Worm (Caenorhabditis elegans) whole organism, L3 larva: Measurements from ENCODE around the gene F17C8.7.

ENCODE experiments used
- R02D3.7 ChIP-seq: fragments of 150-350 bp; optimal IDR thresholded peaks from 2 replicates; lab custom pipeline; 2014; ENCODE audit warnings: missing biosample characterization, missing genetic modification characterization
- ZK546.5 ChIP-seq: sonication (generic microtip); optimal IDR thresholded peaks from 2 replicates; lab custom pipeline; 2017; ENCODE audit warnings: missing biosample characterization, missing genetic modification characterization
- aly-2 ChIP-seq: fragments of 150-350 bp; optimal IDR thresholded peaks from 2 replicates; lab custom pipeline; 2014; ENCODE audit warnings: missing biosample characterization, missing genetic modification characterization
- ama-1 ChIP-seq: fragments of 150-350 bp; optimal IDR thresholded peaks from 2 replicates; lab custom pipeline; 2018
- ceh-16 ChIP-seq: sonication (generic microtip); optimal IDR thresholded peaks from 2 replicates; lab custom pipeline; 2017; ENCODE audit warnings: missing biosample characterization, missing genetic modification characterization
- ceh-28 ChIP-seq: fragments of 150-350 bp; optimal IDR thresholded peaks from 2 replicates; lab custom pipeline; 2014; ENCODE audit warnings: missing biosample characterization, missing genetic modification reagents, missing genetic modification characterization
- ceh-82 ChIP-seq: fragments of 150-350 bp; optimal IDR thresholded peaks from 2 replicates; lab custom pipeline; 2014; ENCODE audit warnings: missing biosample characterization, missing genetic modification characterization
- ceh-9 ChIP-seq: sonication (generic microtip); optimal IDR thresholded peaks from 2 replicates; lab custom pipeline; 2018; ENCODE audit warnings: missing biosample characterization, missing genetic modification characterization
- daf-12 ChIP-seq: fragments of 150-350 bp; optimal IDR thresholded peaks from 2 replicates; lab custom pipeline; 2014; ENCODE audit warnings: missing biosample characterization, missing genetic modification reagents, missing genetic modification characterization
- egl-27 ChIP-seq: sonication (generic microtip); optimal IDR thresholded peaks from 4 replicates; lab custom pipeline; 2017; ENCODE audit warnings: missing biosample characterization, missing genetic modification reagents, missing genetic modification characterization
- egl-5 ChIP-seq: fragments of 150-350 bp; optimal IDR thresholded peaks from 2 replicates; lab custom pipeline; 2017; ENCODE audit warnings: missing biosample characterization, missing genetic modification reagents, missing genetic modification characterization, inconsistent platforms
- elt-1 ChIP-seq: fragments of 150-350 bp; optimal IDR thresholded peaks from 2 replicates; lab custom pipeline; 2014; ENCODE audit warnings: missing biosample characterization, missing genetic modification characterization
- elt-2 ChIP-seq: sonication (generic microtip); optimal IDR thresholded peaks from 2 replicates; lab custom pipeline; 2016; ENCODE audit warnings: missing genetic modification reagents, mild to moderate bottlenecking, missing genetic modification characterization, missing compliant biosample characterization
- elt-3 ChIP-seq, 3 experiments: fragments of 150-350 bp in 1 of 3; sonication (generic microtip) in 2 of 3; optimal IDR thresholded peaks; 2 replicates in 2 of 3; 4 replicates in 1 of 3; lab custom pipeline; 2014 to 2017; ENCODE audit warnings: missing biosample characterization in 3 of 3, missing genetic modification characterization in 3 of 3
- eor-1 ChIP-seq, 2 experiments: fragments of 150-350 bp; optimal IDR thresholded peaks; 2 replicates each; lab custom pipeline; 2014 to 2018; ENCODE audit warnings: missing biosample characterization in 2 of 2, missing genetic modification characterization in 2 of 2
- fkh-10 ChIP-seq: sonication (generic microtip); optimal IDR thresholded peaks from 2 replicates; lab custom pipeline; 2017; ENCODE audit warnings: missing biosample characterization, missing genetic modification reagents, missing genetic modification characterization
- fkh-2 ChIP-seq: fragments of 150-350 bp; optimal IDR thresholded peaks from 2 replicates; lab custom pipeline; 2014; ENCODE audit warnings: missing biosample characterization, missing genetic modification reagents, missing genetic modification characterization
- fos-1 ChIP-seq: fragments of 150-350 bp; optimal IDR thresholded peaks from 2 replicates; lab custom pipeline; 2014; ENCODE audit warnings: missing biosample characterization, missing genetic modification characterization
- hmg-11 ChIP-seq: sonication (generic microtip); optimal IDR thresholded peaks from 2 replicates; lab custom pipeline; 2016; ENCODE audit warnings: missing genetic modification characterization, missing compliant biosample characterization
- jun-1 ChIP-seq: fragments of 150-350 bp; optimal IDR thresholded peaks from 2 replicates; lab custom pipeline; 2014; ENCODE audit warnings: missing biosample characterization, missing genetic modification reagents, missing genetic modification characterization
- lin-15B ChIP-seq: fragments of 150-350 bp; optimal IDR thresholded peaks from 2 replicates; lab custom pipeline; 2014; ENCODE audit warnings: missing biosample characterization, missing genetic modification characterization
- lin-39 ChIP-seq: fragments of 150-350 bp; optimal IDR thresholded peaks from 2 replicates; lab custom pipeline; 2018; ENCODE audit warnings: missing biosample characterization, missing genetic modification reagents, missing genetic modification characterization
- lsy-12 ChIP-seq: sonication (generic microtip); optimal IDR thresholded peaks from 2 replicates; lab custom pipeline; 2016; ENCODE audit warnings: mild to moderate bottlenecking, missing genetic modification characterization, missing compliant biosample characterization
- mdl-1 ChIP-seq: fragments of 150-350 bp; optimal IDR thresholded peaks from 2 replicates; lab custom pipeline; 2014; ENCODE audit warnings: missing biosample characterization, missing genetic modification characterization
- mml-1 ChIP-seq: fragments of 150-350 bp; sonication (generic microtip); optimal IDR thresholded peaks from 3 replicates; lab custom pipeline; 2014; ENCODE audit warnings: missing biosample characterization, missing genetic modification characterization
- nfya-1 ChIP-seq: sonication (generic microtip); optimal IDR thresholded peaks from 2 replicates; lab custom pipeline; 2017; ENCODE audit warnings: missing genetic modification characterization, mild to moderate bottlenecking, missing compliant biosample characterization, antibody characterized with exemption, moderate library complexity; ENCODE audit not compliant: insufficient read depth
- nhr-11 ChIP-seq: fragments of 150-350 bp; optimal IDR thresholded peaks from 2 replicates; lab custom pipeline; 2014; ENCODE audit warnings: missing biosample characterization, missing genetic modification characterization
- nhr-12 ChIP-seq: fragments of 150-350 bp; optimal IDR thresholded peaks from 2 replicates; lab custom pipeline; 2014; ENCODE audit warnings: missing biosample characterization, missing genetic modification characterization
- nhr-23 ChIP-seq: fragments of 150-350 bp; optimal IDR thresholded peaks from 2 replicates; lab custom pipeline; 2014; ENCODE audit warnings: missing biosample characterization, missing genetic modification reagents, missing genetic modification characterization
- nhr-237 ChIP-seq: fragments of 150-350 bp; optimal IDR thresholded peaks from 2 replicates; lab custom pipeline; 2014; ENCODE audit warnings: missing biosample characterization, missing genetic modification characterization
- nhr-25 ChIP-seq: sonication (generic microtip); optimal IDR thresholded peaks from 2 replicates; lab custom pipeline; 2017; ENCODE audit warnings: missing biosample characterization, missing genetic modification characterization
- nhr-28 ChIP-seq: fragments of 150-350 bp; optimal IDR thresholded peaks from 2 replicates; lab custom pipeline; 2014; ENCODE audit warnings: missing biosample characterization, missing genetic modification characterization
- nhr-43 ChIP-seq: sonication (generic microtip); optimal IDR thresholded peaks from 2 replicates; lab custom pipeline; 2016; ENCODE audit warnings: mild to moderate bottlenecking, missing genetic modification characterization, missing compliant biosample characterization; ENCODE audit not compliant: poor library complexity, severe bottlenecking
- nhr-67 ChIP-seq: fragments of 150-350 bp; optimal IDR thresholded peaks from 2 replicates; lab custom pipeline; 2014; ENCODE audit warnings: missing biosample characterization, missing genetic modification characterization
- nhr-76 ChIP-seq: fragments of 150-350 bp; sonication (generic microtip); optimal IDR thresholded peaks from 5 replicates; lab custom pipeline; 2014; ENCODE audit warnings: missing biosample characterization, missing genetic modification characterization
- nhr-77 ChIP-seq: fragments of 150-350 bp; optimal IDR thresholded peaks from 2 replicates; lab custom pipeline; 2014; ENCODE audit warnings: missing biosample characterization, missing genetic modification characterization
- pha-4 ChIP-seq: fragments of 150-350 bp; optimal IDR thresholded peaks from 2 replicates; lab custom pipeline; 2014; ENCODE audit warnings: missing biosample characterization, missing genetic modification reagents, missing genetic modification characterization
- pqm-1 ChIP-seq: fragments of 150-350 bp; optimal IDR thresholded peaks from 2 replicates; lab custom pipeline; 2017; ENCODE audit warnings: missing biosample characterization, missing genetic modification characterization, inconsistent platforms
- sea-2 ChIP-seq: fragments of 150-350 bp; sonication (generic microtip); optimal IDR thresholded peaks from 4 replicates; lab custom pipeline; 2014; ENCODE audit warnings: missing biosample characterization, missing genetic modification reagents, missing genetic modification characterization
- skn-1 ChIP-seq: fragments of 150-350 bp; optimal IDR thresholded peaks from 2 replicates; lab custom pipeline; 2014; ENCODE audit warnings: missing biosample characterization, missing genetic modification characterization
- snpc-4 ChIP-seq: fragments of 150-350 bp; optimal IDR thresholded peaks from 2 replicates; lab custom pipeline; 2014; ENCODE audit warnings: missing biosample characterization, missing genetic modification characterization
- tbx-2 ChIP-seq: sonication (generic microtip); optimal IDR thresholded peaks from 2 replicates; lab custom pipeline; 2016; ENCODE audit warnings: mild to moderate bottlenecking, missing genetic modification characterization, missing compliant biosample characterization
- unc-39 ChIP-seq: sonication (generic microtip); optimal IDR thresholded peaks from 4 replicates; lab custom pipeline; 2017; ENCODE audit warnings: missing biosample characterization, missing genetic modification characterization
- unc-62 ChIP-seq: fragments of 150-350 bp; sonication (generic microtip); optimal IDR thresholded peaks from 4 replicates; lab custom pipeline; 2014; ENCODE audit warnings: missing biosample characterization, missing genetic modification reagents, missing genetic modification characterization
- zag-1 ChIP-seq: fragments of 150-350 bp; optimal IDR thresholded peaks from 2 replicates; lab custom pipeline; 2014; ENCODE audit warnings: missing biosample characterization, missing genetic modification characterization
- ztf-11 ChIP-seq: fragments of 150-350 bp; optimal IDR thresholded peaks from 2 replicates; lab custom pipeline; 2014; ENCODE audit warnings: missing biosample characterization, missing genetic modification characterization
- ztf-4 ChIP-seq: fragments of 150-350 bp; optimal IDR thresholded peaks from 2 replicates; lab custom pipeline; 2014; ENCODE audit warnings: missing biosample characterization, missing genetic modification characterization

The F17C8.7 gene

DNA sequence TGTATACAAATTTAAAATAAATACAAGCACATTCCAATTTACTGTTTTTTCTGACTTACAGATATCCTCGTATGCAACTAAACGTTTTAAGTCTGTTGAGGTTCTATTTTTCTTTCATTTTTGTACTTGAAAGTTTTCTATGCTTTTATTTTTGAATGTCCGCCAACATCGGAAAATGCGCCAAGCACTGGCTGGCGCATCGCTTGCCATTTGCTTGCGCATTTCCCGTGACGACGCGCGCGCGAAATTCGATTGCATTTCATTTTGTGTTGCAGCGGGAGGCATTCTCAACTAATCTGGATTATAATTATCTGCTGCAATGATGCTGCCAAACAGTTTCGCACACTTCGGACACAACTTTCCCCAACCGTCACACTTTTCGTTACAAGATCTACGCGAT, 21.4 kb downstream of the F17C8.7 start, which contains the start of gene fbxl-2:
Gene fbxl-2, plus strand, starts transcription at position 278 of the 400 bp plus-strand sequence.
- peak; percentile 96 for TF ChIP-seq egl-5
- no peak for TF ChIP-seq egl-27 (tag; lab: Kevin White, UChicago)
- TF ChIP-seq tbx-2 (tag; lab: Kevin White, UChicago), result peak; percentile 91
- TF ChIP-seq nhr-25 (tag; lab: Kevin White, UChicago), result peak; percentile 99
- TF ChIP-seq jun-1 (tag; lab: Kevin White, UChicago), result peak; percentile 89
- TF ChIP-seq nhr-43 (tag; lab: Kevin White, UChicago), result peak; percentile 96
- no peak for TF ChIP-seq nhr-237 (tag; lab: Kevin White, UChicago)
- peak; percentile 91 for TF ChIP-seq snpc-4 (tag; lab: Kevin White, UChicago)
- TF ChIP-seq mdl-1 (tag; lab: Kevin White, UChicago), result no peak
- TF ChIP-seq nhr-12 (tag; lab: Kevin White, UChicago), result no peak
- peak; percentile 67 for TF ChIP-seq fos-1 (tag; lab: Kevin White, UChicago)
- TF ChIP-seq nhr-23 (tag; lab: Kevin White, UChicago), result peak; percentile 96
- peak; percentile 83 for TF ChIP-seq hmg-11 (tag; lab: Kevin White, UChicago)
- peak in 2 of 3 experiments; percentile 60 to 70 for TF ChIP-seq elt-3 (tag; optimal IDR thresholded peaks at IDR 0.05; lab: Kevin White, UChicago)
- TF ChIP-seq sea-2, result no peak
- TF ChIP-seq ama-1 (lab: Kevin White, UChicago), result peak; percentile 68
- TF ChIP-seq nhr-67 (tag; lab: Kevin White, UChicago), result no peak
- TF ChIP-seq nhr-77, result peak; percentile 84
- no peak for TF ChIP-seq ceh-16 (tag; lab: Kevin White, UChicago)
- no peak for TF ChIP-seq unc-39 (tag; lab: Kevin White, UChicago)
- TF ChIP-seq R02D3.7 (tag; lab: Kevin White, UChicago), result peak; percentile 97
- peak; percentile 65 for TF ChIP-seq elt-1
- TF ChIP-seq pqm-1 (tag; lab: Kevin White, UChicago), result peak; percentile 47
- TF ChIP-seq ZK546.5 (tag; lab: Kevin White, UChicago), result peak; percentile 10
- no peak for TF ChIP-seq zag-1
- TF ChIP-seq lin-39 (tag; lab: Kevin White, UChicago), result peak; percentile 99
- peak; percentile 88 for TF ChIP-seq ceh-28 (tag; lab: Kevin White, UChicago)
- peak; percentile 71 for TF ChIP-seq nhr-11
- TF ChIP-seq ceh-9 (tag; lab: Kevin White, UChicago), result no peak
- peak; percentile 65 for TF ChIP-seq ceh-82 (tag; lab: Kevin White, UChicago)
- TF ChIP-seq elt-2 (tag; lab: Kevin White, UChicago), result peak; percentile 76
- TF ChIP-seq aly-2, result no peak
- TF ChIP-seq fkh-10 (GFP tag; lab: Kevin White, UChicago), result peak; percentile 47
- no peak for TF ChIP-seq ztf-11 (tag; lab: Kevin White, UChicago)
- no peak for TF ChIP-seq mml-1 (tag; lab: Kevin White, UChicago)
- peak; percentile 13 for TF ChIP-seq nhr-76 (tag; lab: Kevin White, UChicago)
- no peak for TF ChIP-seq daf-12 (tag; lab: Kevin White, UChicago)
- TF ChIP-seq lsy-12 (tag; lab: Kevin White, UChicago), result peak; percentile 94
- peak; percentile 5 for TF ChIP-seq unc-62
- no peak for TF ChIP-seq fkh-2 (tag; lab: Kevin White, UChicago)
- peak; percentile 81 for TF ChIP-seq ztf-4 (tag; lab: Kevin White, UChicago)
- TF ChIP-seq nhr-28, result no peak
- no peak for TF ChIP-seq eor-1 (tag; optimal IDR thresholded peaks at IDR 0.05; lab: Kevin White, UChicago)
- peak; percentile 98 for TF ChIP-seq lin-15B
- TF ChIP-seq skn-1, result peak; percentile 60
- peak; percentile 98 for TF ChIP-seq pha-4 (tag; lab: Kevin White, UChicago)
- peak; percentile 97 for TF ChIP-seq nfya-1
